Fruit fly (Drosophila melanogaster): ENCODE results near the gene Eig71Ek.

DNA sequence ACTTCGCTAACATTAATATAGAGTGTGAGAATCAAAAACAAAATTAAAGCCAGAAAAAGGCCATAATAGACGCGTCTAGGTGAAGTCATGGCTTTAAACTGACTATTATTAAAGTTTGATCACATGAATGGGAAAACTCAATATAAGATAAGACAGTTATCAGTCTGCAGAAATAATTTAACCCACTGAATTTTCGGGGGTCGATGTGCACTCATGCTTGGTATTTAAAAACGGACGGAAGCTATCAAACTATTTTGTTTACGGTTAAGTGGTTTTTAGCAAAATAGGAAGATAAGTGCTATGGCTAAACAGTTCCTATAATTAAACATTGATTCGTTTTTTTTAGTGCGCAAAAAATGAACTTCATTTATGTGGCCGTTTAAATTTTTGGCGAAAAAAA lies 30.9 kb downstream of the Eig71Ek start, which contains the start of gene CG34451:
- TF ChIP-seq CG8478 (optimal IDR thresholded peaks at IDR 0.05) (no peak), CTCF (optimal IDR thresholded peaks at IDR 0.05) (no peak)
